Fruit fly (Drosophila melanogaster): ENCODE results near the gene hay.

hay gene

DNA sequence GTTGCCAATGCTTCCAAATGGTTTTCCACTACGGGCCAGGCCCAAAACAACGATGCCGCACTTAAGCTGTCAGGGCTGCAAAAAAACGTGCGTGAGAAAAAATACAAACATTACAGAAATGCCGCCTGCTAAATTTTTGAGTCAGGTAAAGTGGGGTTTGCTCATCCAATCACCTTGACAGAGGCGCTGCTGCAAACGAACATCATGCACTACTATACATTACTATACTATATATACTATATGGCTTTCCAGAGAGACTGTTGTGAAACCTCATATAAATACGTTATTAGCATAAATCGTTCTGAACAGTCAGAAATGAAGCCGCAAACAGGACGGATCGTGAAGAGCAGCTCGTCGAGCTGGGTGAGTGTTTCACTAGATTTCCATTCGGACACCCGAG lies 12.3 kb downstream of the hay start, which contains the start of gene CG14153 (continued):
- TF ChIP-seq nerfin-1 (tag; optimal IDR thresholded peaks at IDR 0.05) (no peak), CG9932 (GFP tag; IDR thresholded peaks at IDR 0.05) (no peak), gt (GFP tag; IDR thresholded peaks at IDR 0.05) (no peak), crol (GFP tag; IDR thresholded peaks at IDR 0.05) (no peak)

DNA sequence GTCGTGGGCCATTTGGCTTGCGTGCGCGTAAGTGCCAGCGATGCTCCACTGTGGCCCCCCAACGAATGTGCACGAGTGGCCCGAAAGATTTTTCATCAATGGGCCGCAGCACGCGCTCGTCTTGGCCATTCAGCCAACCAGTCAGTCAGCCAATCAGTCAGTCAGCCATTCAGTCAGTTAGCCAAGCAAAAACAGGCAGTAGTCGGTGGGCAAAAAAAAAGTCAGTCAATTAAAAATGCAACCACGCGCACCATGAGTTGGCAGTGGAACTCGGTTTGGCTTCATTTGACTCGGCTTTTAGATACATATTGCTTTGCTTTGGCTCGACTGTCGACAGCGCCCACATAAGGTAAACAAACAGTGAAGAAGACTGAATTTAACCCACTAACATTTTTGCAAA lies 15.1 kb downstream of the hay start:
- TF ChIP-seq CG32532 (GFP tag; IDR thresholded peaks at IDR 0.05) (peak; percentile 37; the same call in 1 of the 2 replicates), toy (GFP tag; IDR thresholded peaks at IDR 0.05) (no peak), CG16863 (GFP tag; optimal IDR thresholded peaks at IDR 0.05) (no peak), Awh (GFP tag; IDR thresholded peaks at IDR 0.05) (0 out of 2 replicates have a peak, but pooled peaks have one; percentile 20), Nf-YC (tag; optimal IDR thresholded peaks at IDR 0.05) (no peak), CG7928 (GFP tag; optimal IDR thresholded peaks at IDR 0.05) (no peak), CG9437 (GFP tag; optimal IDR thresholded peaks at IDR 0.05) (no peak), shn (GFP tag; optimal IDR thresholded peaks at IDR 0.05) (no peak), CG16779 (GFP tag; IDR thresholded peaks at IDR 0.05) (0 out of 2 replicates have a peak, but pooled peaks have one; percentile 25), zfh1 (GFP tag; IDR thresholded peaks at IDR 0.05) (no peak), NC2β (GFP tag; optimal IDR thresholded peaks at IDR 0.05) (no peak), jing (GFP tag; optimal IDR thresholded peaks at IDR 0.05) (no peak), CG10209 (GFP tag; optimal IDR thresholded peaks at IDR 0.05) (no peak), Tbp (GFP tag; optimal IDR thresholded peaks at IDR 0.05) (no peak), CG13894 (tag; optimal IDR thresholded peaks at IDR 0.05) (no peak), HLHmδ (GFP tag; optimal IDR thresholded peaks at IDR 0.05) (no peak), Oaz (GFP tag; IDR thresholded peaks at IDR 0.05) (0 out of 2 replicates have a peak, but pooled peaks have one; percentile 21), Dfd (GFP tag; optimal IDR thresholded peaks at IDR 0.05) (no peak), crp (GFP tag; optimal IDR thresholded peaks at IDR 0.05) (no peak), CG17359 (tag; optimal IDR thresholded peaks at IDR 0.05) (no peak), lilli (GFP tag; optimal IDR thresholded peaks at IDR 0.05) (no peak), CG8478 (optimal IDR thresholded peaks at IDR 0.05) (no peak), gcm2 (GFP tag; optimal IDR thresholded peaks at IDR 0.05) (no peak), chinmo (GFP tag; IDR thresholded peaks at IDR 0.05; ENCODE audit: partially characterized antibody) (peak; percentile 43; the same call in 1 of the 4 replicates), jigr1 (GFP tag; IDR thresholded peaks at IDR 0.05) (no peak), CG6791 (GFP tag; IDR thresholded peaks at IDR 0.05; ENCODE audit: partially characterized antibody) (no peak), ERR (GFP tag; optimal IDR thresholded peaks at IDR 0.05) (no peak), CG18476 (GFP tag; optimal IDR thresholded peaks at IDR 0.05) (no peak), CG11247 (GFP tag; IDR thresholded peaks at IDR 0.05) (0 out of 2 replicates have a peak, but pooled peaks have one; percentile 28), H15 (GFP tag; IDR thresholded peaks at IDR 0.05) (no peak), fru (optimal IDR thresholded peaks at IDR 0.05) (no peak), bigmax (GFP tag; optimal IDR thresholded peaks at IDR 0.05) (no peak), CG32767 (GFP tag; IDR thresholded peaks at IDR 0.05) (no peak), z (GFP tag; IDR thresholded peaks at IDR 0.05) (0 out of 3 replicates have a peak, but pooled peaks have one; percentile 9), usp (GFP tag; optimal IDR thresholded peaks at IDR 0.05) (no peak), az2 (GFP tag; optimal IDR thresholded peaks at IDR 0.05) (no peak), HHEX (GFP tag; optimal IDR thresholded peaks at IDR 0.05) (no peak), abd-A (tag; optimal IDR thresholded peaks at IDR 0.05) (no peak), HLH4C (GFP tag; IDR thresholded peaks at IDR 0.05; ENCODE audit: partially characterized antibody) (no peak), gsb (GFP tag; IDR thresholded peaks at IDR 0.05) (no peak), bsh (GFP tag; optimal IDR thresholded peaks at IDR 0.05) (no peak), odd (GFP tag; optimal IDR thresholded peaks at IDR 0.05) (no peak), row (GFP tag; IDR thresholded peaks at IDR 0.05) (peak; percentile 29; the same call in 1 of the 3 replicates), dati (GFP tag; IDR thresholded peaks at IDR 0.05) (no peak), NC2α (GFP tag; optimal IDR thresholded peaks at IDR 0.05) (no peak), CTCF (GFP tag; optimal IDR thresholded peaks at IDR 0.05) (no peak), da (GFP tag; optimal IDR thresholded peaks at IDR 0.05) (no peak), jumu (GFP tag; optimal IDR thresholded peaks at IDR 0.05) (no peak)
